Fruit fly (Drosophila melanogaster) whole organism, embryonic: ENCODE measurements around the gene CG14036.

Experiments
- Asciz ChIP-seq: fragments of 200-800 bp; sonication (Bioruptor generic); optimal IDR thresholded peaks from 2 replicates; lab custom pipeline; 2017; ENCODE audit warnings: missing biosample characterization, mild to moderate bottlenecking, missing genetic modification characterization, missing genetic modification reagents
- C15 ChIP-seq: fragments of 200-800 bp; sonication (Bioruptor generic); IDR thresholded peaks from 3 replicates; pipeline ENCODE4 v1.3.6; 2022; ENCODE audit warnings: missing biosample characterization, missing genetic modification characterization
- CG11456 ChIP-seq: fragments of 200-800 bp; sonication (Bioruptor generic); IDR thresholded peaks from 3 replicates; pipeline ENCODE4 v1.3.6; 2022; ENCODE audit warnings: missing biosample characterization, missing genetic modification characterization
- CG12071 ChIP-seq: fragments of 200-800 bp; sonication (Bioruptor generic); optimal IDR thresholded peaks from 3 replicates; lab custom pipeline; 2018; ENCODE audit warnings: missing biosample characterization, mild to moderate bottlenecking, missing genetic modification characterization
- CG15479 ChIP-seq: fragments of 200-800 bp; sonication (Bioruptor generic); optimal IDR thresholded peaks from 3 replicates; lab custom pipeline; 2019; ENCODE audit warnings: missing biosample characterization, mild to moderate bottlenecking, missing genetic modification characterization, moderate library complexity
- CG17359 ChIP-seq: fragments of 200-800 bp; sonication (Bioruptor generic); optimal IDR thresholded peaks from 3 replicates; lab custom pipeline; 2018; ENCODE audit warnings: missing biosample characterization, mild to moderate bottlenecking, missing genetic modification characterization, moderate library complexity
- CG17568 ChIP-seq: fragments of 200-800 bp; sonication (Bioruptor generic); optimal IDR thresholded peaks from 2 replicates; lab custom pipeline; 2018; ENCODE audit warnings: missing biosample characterization, mild to moderate bottlenecking, missing genetic modification characterization, moderate library complexity
- CG17829 ChIP-seq: fragments of 200-800 bp; optimal IDR thresholded peaks from 2 replicates; lab custom pipeline; 2019; ENCODE audit warnings: missing biosample characterization, mild to moderate bottlenecking, missing genetic modification characterization, moderate library complexity
- CG18011 ChIP-seq: fragments of 200-800 bp; sonication (Bioruptor generic); optimal IDR thresholded peaks from 2 replicates; lab custom pipeline; 2017; ENCODE audit warnings: missing biosample characterization, missing genetic modification characterization, mild to moderate bottlenecking, moderate library complexity, missing genotype
- CG18262 ChIP-seq: fragments of 200-800 bp; optimal IDR thresholded peaks from 3 replicates; lab custom pipeline; 2019; ENCODE audit warnings: missing biosample characterization, mild to moderate bottlenecking, missing genetic modification characterization, moderate library complexity
- CG18619 ChIP-seq: fragments of 200-800 bp; sonication (Bioruptor generic); optimal IDR thresholded peaks from 3 replicates; lab custom pipeline; 2017; ENCODE audit warnings: missing biosample characterization, mild to moderate bottlenecking, missing genetic modification characterization
- CG31365 ChIP-seq: fragments of 200-800 bp; sonication (Bioruptor generic); optimal IDR thresholded peaks from 2 replicates; lab custom pipeline; 2018; ENCODE audit warnings: missing biosample characterization, mild to moderate bottlenecking, missing genetic modification characterization
- CG3838 ChIP-seq: fragments of 200-800 bp; sonication (Bioruptor generic); optimal IDR thresholded peaks from 3 replicates; lab custom pipeline; 2016; ENCODE audit warnings: missing biosample characterization, missing genetic modification characterization
- CG4424 ChIP-seq: fragments of 200-800 bp; sonication (Bioruptor generic); optimal IDR thresholded peaks from 3 replicates; lab custom pipeline; 2016; ENCODE audit warnings: missing biosample characterization, missing genetic modification characterization
- CG7271 ChIP-seq: fragments of 200-800 bp; sonication (Bioruptor generic); optimal IDR thresholded peaks from 2 replicates; lab custom pipeline; 2018; ENCODE audit warnings: missing biosample characterization, mild to moderate bottlenecking, missing genetic modification characterization, moderate library complexity
- CG7357 ChIP-seq: fragments of 200-800 bp; sonication (Bioruptor generic); IDR thresholded peaks from 3 replicates; pipeline ENCODE4 v1.3.6; 2022; ENCODE audit warnings: missing biosample characterization, missing genetic modification characterization
- CG7987 ChIP-seq: fragments of 200-800 bp; sonication (Bioruptor generic); optimal IDR thresholded peaks from 2 replicates; lab custom pipeline; 2018; ENCODE audit warnings: missing biosample characterization, mild to moderate bottlenecking, missing genetic modification characterization, moderate library complexity
- CG9215 ChIP-seq: fragments of 200-800 bp; sonication (Bioruptor generic); IDR thresholded peaks from 2 replicates; pipeline ENCODE4 v1.3.6; 2022; ENCODE audit warnings: missing biosample characterization, missing genetic modification characterization
- CG9727 ChIP-seq: fragments of 200-800 bp; sonication (Bioruptor generic); optimal IDR thresholded peaks from 3 replicates; lab custom pipeline; 2017; ENCODE audit warnings: missing biosample characterization, mild to moderate bottlenecking, missing genetic modification characterization
- D ChIP-seq, 2 experiments: fragments of 200-800 bp in 1 of 2; fragments of >200 bp in 1 of 2; sonication (Bioruptor generic) in 1 of 2; optimal IDR thresholded peaks; 2 replicates in 1 of 2; 3 replicates in 1 of 2; lab custom pipeline; 2017; ENCODE audit warnings: mild to moderate bottlenecking in 1 of 2, missing biosample characterization in 1 of 2, missing genetic modification characterization in 1 of 2, missing genetic modification reagents in 1 of 2
- Dek ChIP-seq: fragments of 200-800 bp; sonication (Bioruptor generic); optimal IDR thresholded peaks from 3 replicates; lab custom pipeline; 2019; ENCODE audit warnings: missing biosample characterization, mild to moderate bottlenecking, missing genetic modification characterization, moderate library complexity
- Dll ChIP-seq: fragments of 200-800 bp; sonication (Bioruptor generic); IDR thresholded peaks from 4 replicates; pipeline ENCODE4 v1.3.6; 2022; ENCODE audit warnings: missing biosample characterization, missing genetic modification characterization; ENCODE audit not compliant: partially characterized antibody
- Doc2 ChIP-seq: fragments of 200-800 bp; sonication (Bioruptor generic); IDR thresholded peaks from 2 replicates; pipeline ENCODE4 v1.3.6; 2022; ENCODE audit warnings: missing biosample characterization, missing genetic modification characterization
- Dref ChIP-seq: fragments of 200-800 bp; sonication (Bioruptor generic); IDR thresholded peaks from 2 replicates; pipeline ENCODE4 v1.3.6; 2022; ENCODE audit warnings: missing biosample characterization, missing genetic modification characterization
- HHEX ChIP-seq: fragments of 200-800 bp; sonication (Bioruptor generic); optimal IDR thresholded peaks from 3 replicates; lab custom pipeline; 2017; ENCODE audit warnings: missing biosample characterization, mild to moderate bottlenecking, missing genetic modification characterization, missing genetic modification reagents
- Hmx ChIP-seq: fragments of 200-800 bp; sonication (Bioruptor generic); optimal IDR thresholded peaks from 2 replicates; lab custom pipeline; 2016; ENCODE audit warnings: missing biosample characterization, missing genetic modification characterization
- Hsf ChIP-seq: fragments of 200-800 bp; sonication (Bioruptor generic); optimal IDR thresholded peaks from 3 replicates; lab custom pipeline; 2016; ENCODE audit warnings: missing biosample characterization, missing genetic modification characterization
- Kr ChIP-seq: fragments of 200-800 bp; sonication (Bioruptor generic); optimal IDR thresholded peaks from 2 replicates; lab custom pipeline; 2017; ENCODE audit warnings: missing biosample characterization, mild to moderate bottlenecking, missing genetic modification characterization
- Nf-YC ChIP-seq: fragments of 200-800 bp; optimal IDR thresholded peaks from 3 replicates; lab custom pipeline; 2019; ENCODE audit warnings: missing biosample characterization, mild to moderate bottlenecking, missing genetic modification characterization, moderate library complexity
- Rfx ChIP-seq: fragments of 200-800 bp; sonication (Bioruptor generic); IDR thresholded peaks from 2 replicates; pipeline ENCODE4 v1.3.6; 2022; ENCODE audit warnings: missing biosample characterization, missing genetic modification characterization
- Sry-δ ChIP-seq: fragments of 200-800 bp; sonication (Bioruptor generic); optimal IDR thresholded peaks from 2 replicates; lab custom pipeline; 2016; ENCODE audit warnings: missing biosample characterization, missing genetic modification characterization
- Tbp ChIP-seq: fragments of >200 bp; optimal IDR thresholded peaks from 2 replicates; lab custom pipeline; 2018; ENCODE audit warnings: missing biosample characterization, missing genetic modification characterization
- br ChIP-seq: fragments of >200 bp; optimal IDR thresholded peaks from 2 replicates; lab custom pipeline; 2017
- bsh ChIP-seq, 2 experiments: fragments of 200-800 bp; sonication (Bioruptor generic); optimal IDR thresholded peaks; 2 replicates each; lab custom pipeline; 2017 to 2018; ENCODE audit warnings: mild to moderate bottlenecking in 2 of 2, missing biosample characterization in 2 of 2, missing genetic modification characterization in 2 of 2, moderate library complexity in 1 of 2
- cad ChIP-seq: fragments of >200 bp; optimal IDR thresholded peaks from 2 replicates; lab custom pipeline; 2017; ENCODE audit warnings: missing biosample characterization, missing genetic modification characterization
- crol ChIP-seq: fragments of 200-800 bp; sonication (Bioruptor generic); IDR thresholded peaks from 2 replicates; pipeline ENCODE4 v1.3.6; 2022; ENCODE audit warnings: missing biosample characterization, missing genetic modification characterization
- disco-r ChIP-seq: fragments of 200-800 bp; sonication (Bioruptor generic); optimal IDR thresholded peaks from 2 replicates; lab custom pipeline; 2016; ENCODE audit warnings: missing biosample characterization, missing genetic modification characterization
- emc ChIP-seq: fragments of 200-800 bp; sonication (Bioruptor generic); optimal IDR thresholded peaks from 2 replicates; lab custom pipeline; 2016; ENCODE audit warnings: missing biosample characterization, missing genetic modification characterization
- gcm ChIP-seq: fragments of 200-800 bp; sonication (Bioruptor generic); optimal IDR thresholded peaks from 2 replicates; lab custom pipeline; 2019; ENCODE audit warnings: missing biosample characterization, mild to moderate bottlenecking, missing genetic modification characterization, moderate library complexity
- gfzf ChIP-seq: fragments of 200-800 bp; sonication (Bioruptor generic); optimal IDR thresholded peaks from 2 replicates; lab custom pipeline; 2016; ENCODE audit warnings: missing biosample characterization, mild to moderate bottlenecking, missing genetic modification characterization, moderate library complexity
- grn ChIP-seq: fragments of 200-800 bp; sonication (Bioruptor generic); optimal IDR thresholded peaks from 3 replicates; lab custom pipeline; 2017; ENCODE audit warnings: missing biosample characterization, missing genetic modification characterization
- insv ChIP-seq, 2 experiments: fragments of 200-800 bp; sonication (Bioruptor generic); optimal IDR thresholded peaks; 3 replicates each; lab custom pipeline; 2016 to 2018; ENCODE audit warnings: missing biosample characterization in 2 of 2, missing genetic modification characterization in 2 of 2
- kah ChIP-seq: fragments of 200-800 bp; sonication (Bioruptor generic); optimal IDR thresholded peaks from 2 replicates; lab custom pipeline; 2018; ENCODE audit warnings: missing biosample characterization, mild to moderate bottlenecking, missing genetic modification characterization
- lola ChIP-seq, 3 experiments: fragments of >200 bp in 2 of 3; fragments of 200-800 bp in 1 of 3; sonication (Bioruptor generic) in 1 of 3; optimal IDR thresholded peaks; 2 replicates each; lab custom pipeline; 2017 to 2019; ENCODE audit warnings: missing biosample characterization in 3 of 3, missing genetic modification characterization in 3 of 3, mild to moderate bottlenecking in 1 of 3, moderate library complexity in 1 of 3
- luna ChIP-seq: fragments of 200-800 bp; sonication (Bioruptor generic); optimal IDR thresholded peaks from 2 replicates; lab custom pipeline; 2016; ENCODE audit warnings: missing biosample characterization, missing genetic modification characterization
- onecut ChIP-seq: fragments of 200-800 bp; sonication (Bioruptor generic); IDR thresholded peaks from 2 replicates; pipeline ENCODE4 v1.3.6; 2022; ENCODE audit warnings: missing biosample characterization, missing genetic modification characterization
- slou ChIP-seq: fragments of 200-800 bp; sonication (Bioruptor generic); optimal IDR thresholded peaks from 3 replicates; lab custom pipeline; 2016; ENCODE audit warnings: missing biosample characterization, missing genetic modification characterization
- tll ChIP-seq, 2 experiments: fragments of 200-800 bp in 1 of 2; fragments of >200 bp in 1 of 2; sonication (Bioruptor generic) in 1 of 2; optimal IDR thresholded peaks; 2 replicates each; lab custom pipeline; 2017 to 2019; ENCODE audit warnings: missing biosample characterization in 2 of 2, missing genetic modification characterization in 2 of 2, mild to moderate bottlenecking in 1 of 2, moderate library complexity in 1 of 2
- tx ChIP-seq: fragments of 200-800 bp; sonication (Bioruptor generic); optimal IDR thresholded peaks from 2 replicates; lab custom pipeline; 2016; ENCODE audit warnings: missing biosample characterization, missing genetic modification characterization

Gene CG14036

DNA sequence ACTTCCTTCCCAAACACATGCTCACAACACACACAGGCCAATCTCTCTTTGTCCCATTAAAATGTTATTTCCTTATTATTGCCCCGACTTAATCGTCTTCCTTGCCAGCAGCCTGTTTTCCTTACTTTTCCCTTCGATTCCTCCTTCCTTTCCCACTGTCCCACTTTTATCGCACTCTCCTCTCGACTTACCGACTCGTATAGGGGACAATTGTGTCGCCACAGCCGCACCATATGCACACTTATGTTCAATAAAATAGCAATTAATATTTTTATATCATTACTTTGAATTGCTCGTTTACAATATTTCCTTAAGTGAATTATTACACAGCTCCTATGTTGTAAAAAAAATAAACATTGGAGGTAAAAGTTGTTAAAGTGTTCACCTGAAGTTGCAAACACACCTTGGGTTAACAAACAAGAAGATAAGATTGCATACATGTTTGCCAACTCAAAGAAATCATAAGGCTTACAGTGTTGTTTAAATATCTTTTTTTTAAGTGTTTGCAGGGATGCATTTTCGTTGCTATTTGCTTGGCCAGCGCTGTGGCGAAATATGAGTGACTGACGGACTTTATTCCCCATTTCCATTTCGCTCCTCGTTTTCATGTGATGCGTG lies 32.2 kb upstream of the CG14036 start (continued):
- TF ChIP-seq Asciz (GFP tag; lab: Kevin White, UChicago) = peak; percentile 88
- TF ChIP-seq Kr = no peak
- TF ChIP-seq Dll (GFP tag; lab: Robert Waterston, UW) = no peak
- TF ChIP-seq CG17568 (GFP tag; lab: Kevin White, UChicago) = peak; percentile 47
- peak; percentile 74 to 79 for TF ChIP-seq bsh (GFP tag; optimal IDR thresholded peaks at IDR 0.05; lab: Kevin White, UChicago)
- peak; percentile 68 for TF ChIP-seq kah
- peak; percentile 22 for TF ChIP-seq CG15479 (GFP tag; lab: Kevin White, UChicago)
- TF ChIP-seq tx (GFP tag; lab: Kevin White, UChicago) = peak; percentile 67
- peak; percentile 33 for TF ChIP-seq Sry-δ (GFP tag; lab: Kevin White, UChicago)
- TF ChIP-seq gfzf (GFP tag; lab: Kevin White, UChicago) = no peak
- peak in 1 of 3 experiments; percentile 67 for TF ChIP-seq lola (GFP tag; optimal IDR thresholded peaks at IDR 0.05; lab: Kevin White, UChicago)
- TF ChIP-seq br (lab: Kevin White, UChicago) = no peak
- TF ChIP-seq Hmx (GFP tag; lab: Kevin White, UChicago) = no peak
- no peak for TF ChIP-seq Dref
- peak; percentile 23; the same call in 1 of the 3 replicates for TF ChIP-seq CG7357
- TF ChIP-seq CG18011 (GFP tag; lab: Kevin White, UChicago) = peak; percentile 19
- 0 out of 3 replicates have a peak, but pooled peaks have one; percentile 7 for TF ChIP-seq CG11456 (GFP tag; lab: Robert Waterston, UW)
- TF ChIP-seq CG9727 (GFP tag; lab: Kevin White, UChicago) = peak; percentile 82
- peak; percentile 49 for TF ChIP-seq CG31365 (tag; lab: Kevin White, UChicago)
- TF ChIP-seq CG17829 (tag; lab: Kevin White, UChicago) = peak; percentile 78
- TF ChIP-seq crol (GFP tag; lab: Robert Waterston, UW) = 0 out of 2 replicates have a peak, but pooled peaks have one; percentile 29
- TF ChIP-seq Dek (tag; lab: Kevin White, UChicago) = peak; percentile 61
- peak; percentile 23 for TF ChIP-seq disco-r
- peak; percentile 61 for TF ChIP-seq onecut (GFP tag; lab: Robert Waterston, UW)
- TF ChIP-seq luna (GFP tag; lab: Kevin White, UChicago) = no peak
- TF ChIP-seq CG18619 (GFP tag; lab: Kevin White, UChicago) = peak; percentile 76
- TF ChIP-seq Doc2 (GFP tag; lab: Robert Waterston, UW) = no peak
- peak; percentile 47 for TF ChIP-seq CG3838 (GFP tag; lab: Kevin White, UChicago)
- TF ChIP-seq emc = peak; percentile 46
- TF ChIP-seq cad (GFP tag; lab: Kevin White, UChicago) = no peak
- no peak for TF ChIP-seq tll (GFP tag; optimal IDR thresholded peaks at IDR 0.05; lab: Kevin White, UChicago)
- TF ChIP-seq CG18262 = peak; percentile 85
- peak; percentile 72 for TF ChIP-seq Hsf (GFP tag; lab: Kevin White, UChicago)
- no peak for TF ChIP-seq Tbp (GFP tag; lab: Kevin White, UChicago)
- TF ChIP-seq CG4424 (GFP tag; lab: Kevin White, UChicago) = peak; percentile 76
- TF ChIP-seq Nf-YC (tag; lab: Kevin White, UChicago) = peak; percentile 67
- TF ChIP-seq CG17359 (tag; lab: Kevin White, UChicago) = peak; percentile 87
- no peak for TF ChIP-seq grn (GFP tag; lab: Kevin White, UChicago)
- TF ChIP-seq C15 (GFP tag; lab: Robert Waterston, UW) = no peak
- no peak for TF ChIP-seq D (optimal IDR thresholded peaks at IDR 0.05; lab: Kevin White, UChicago)
- TF ChIP-seq D (GFP tag; optimal IDR thresholded peaks at IDR 0.05; lab: Kevin White, UChicago) = peak; percentile 83
- peak; percentile 83 for TF ChIP-seq gcm
- peak; percentile 27; the same call in 1 of the 2 replicates for TF ChIP-seq CG9215
- TF ChIP-seq CG7987 (GFP tag; lab: Kevin White, UChicago) = peak; percentile 54
- TF ChIP-seq HHEX = peak; percentile 76
- peak; percentile 54; the same call in 1 of the 2 replicates for TF ChIP-seq Rfx (GFP tag; lab: Robert Waterston, UW)
- TF ChIP-seq slou = peak; percentile 81
- no peak for TF ChIP-seq insv (GFP tag; optimal IDR thresholded peaks at IDR 0.05; lab: Kevin White, UChicago)
- TF ChIP-seq CG12071 (GFP tag; lab: Kevin White, UChicago) = peak; percentile 75
- no peak for TF ChIP-seq CG7271 (tag; lab: Kevin White, UChicago)
